Worm (Caenorhabditis elegans) whole organism, L1 larva: ENCODE results near the gene nhr-205.

ENCODE experiments used
- ceh-82 ChIP-seq, 3 experiments: fragments of 150-350 bp in 1 of 3; sonication (generic microtip) in 2 of 3; optimal IDR thresholded peaks; 2 replicates each; lab custom pipeline; 2014 to 2017; ENCODE audit warnings: missing biosample characterization in 3 of 3, missing genetic modification characterization in 3 of 3
- lin-35 ChIP-seq, 2 experiments: fragments of 150-350 bp; optimal IDR thresholded peaks; 2 replicates each; lab custom pipeline; 2014; ENCODE audit warnings: missing biosample characterization in 2 of 2, missing genetic modification characterization in 2 of 2, missing genetic modification reagents in 2 of 2
- sox-4 ChIP-seq: sonication (generic microtip); optimal IDR thresholded peaks from 2 replicates; lab custom pipeline; 2016; ENCODE audit warnings: missing genetic modification characterization, missing compliant biosample characterization

DNA sequence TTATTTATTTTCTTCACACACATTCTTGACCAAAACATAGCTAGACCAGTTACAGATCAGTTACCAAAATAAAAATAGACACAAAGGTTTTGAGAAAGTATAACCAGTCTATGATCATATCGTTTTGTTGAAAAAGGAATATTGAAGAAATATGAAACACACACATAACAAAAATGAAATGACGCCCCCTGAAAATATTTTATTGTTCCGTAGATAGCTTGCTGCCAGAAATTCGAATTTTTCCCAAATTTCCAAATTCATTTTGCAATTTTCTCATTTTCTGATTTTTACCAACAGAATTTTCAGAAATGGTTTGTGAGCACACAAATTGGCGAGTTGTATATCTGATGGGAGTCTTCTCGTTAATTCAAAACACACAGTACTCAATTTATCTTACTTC lies 6.1 kb downstream of the nhr-205 start, which contains the start of gene F57A8.7:
- TF ChIP-seq ceh-82 (tag; optimal IDR thresholded peaks at IDR 0.05; lab: Kevin White, UChicago) (no peak), lin-35 (GFP tag; optimal IDR thresholded peaks at IDR 0.05; lab: Kevin White, UChicago) (no peak), sox-4 (tag; lab: Kevin White, UChicago) (no peak)
